Worm (Caenorhabditis elegans) whole organism, L2 larva: ENCODE measurements around the gene rab-6.1.
A peak's percentile ranks its signal among the peaks of the same experiment; 100 is the strongest.

Source experiments
- C34F6.9 ChIP-seq: fragments of 150-350 bp; optimal IDR thresholded peaks from 2 replicates; lab custom pipeline; 2014; ENCODE audit warnings: missing biosample characterization, missing genetic modification characterization
- F13H6.1 ChIP-seq: sonication (generic microtip); optimal IDR thresholded peaks from 2 replicates; lab custom pipeline; 2016; ENCODE audit warnings: missing genetic modification characterization, missing compliant biosample characterization
- R02D3.7 ChIP-seq: fragments of 150-350 bp; optimal IDR thresholded peaks from 2 replicates; lab custom pipeline; 2014; ENCODE audit warnings: missing biosample characterization, missing genetic modification characterization
- Y55F3AM.14 ChIP-seq: fragments of 200-800 bp; sonication (Bioruptor generic); optimal IDR thresholded peaks from 2 replicates; lab custom pipeline; 2018; ENCODE audit warnings: mild to moderate bottlenecking, missing genetic modification characterization, missing compliant biosample characterization
- ZK546.5 ChIP-seq: sonication (generic microtip); optimal IDR thresholded peaks from 2 replicates; lab custom pipeline; 2017; ENCODE audit warnings: missing biosample characterization, missing genetic modification characterization
- alr-1 ChIP-seq: fragments of 150-350 bp; optimal IDR thresholded peaks from 2 replicates; lab custom pipeline; 2014; ENCODE audit warnings: missing biosample characterization, missing genetic modification characterization
- aly-2 ChIP-seq: fragments of 150-350 bp; optimal IDR thresholded peaks from 2 replicates; lab custom pipeline; 2014; ENCODE audit warnings: missing biosample characterization, missing genetic modification characterization
- blmp-1 ChIP-seq: sonication (generic microtip); optimal IDR thresholded peaks from 2 replicates; lab custom pipeline; 2017; ENCODE audit warnings: missing genetic modification characterization, mild to moderate bottlenecking, missing compliant biosample characterization, antibody characterized with exemption, moderate library complexity; ENCODE audit not compliant: insufficient read depth
- crh-2 ChIP-seq: sonication (generic microtip); optimal IDR thresholded peaks from 2 replicates; lab custom pipeline; 2017; ENCODE audit warnings: missing biosample characterization, missing genetic modification characterization
- dmd-4 ChIP-seq: sonication (generic microtip); optimal IDR thresholded peaks from 2 replicates; lab custom pipeline; 2017; ENCODE audit warnings: missing biosample characterization, missing genetic modification characterization
- egl-27 ChIP-seq: sonication (generic microtip); optimal IDR thresholded peaks from 3 replicates; lab custom pipeline; 2017; ENCODE audit warnings: missing biosample characterization, missing genetic modification reagents, missing genetic modification characterization
- elt-1 ChIP-seq: fragments of 150-350 bp; optimal IDR thresholded peaks from 2 replicates; lab custom pipeline; 2014; ENCODE audit warnings: missing biosample characterization, missing genetic modification characterization
- elt-3 ChIP-seq: sonication (generic microtip); optimal IDR thresholded peaks from 2 replicates; lab custom pipeline; 2017; ENCODE audit warnings: missing biosample characterization, missing genetic modification characterization
- gmeb-1 ChIP-seq: fragments of 150-350 bp; optimal IDR thresholded peaks from 2 replicates; lab custom pipeline; 2014; ENCODE audit warnings: missing biosample characterization, missing genetic modification characterization
- lin-11 ChIP-seq: fragments of 150-350 bp; sonication (generic microtip); optimal IDR thresholded peaks from 2 replicates; lab custom pipeline; 2014; ENCODE audit warnings: missing biosample characterization, missing genetic modification characterization, inconsistent platforms, mixed read lengths
- lin-13 ChIP-seq: fragments of 150-350 bp; optimal IDR thresholded peaks from 2 replicates; lab custom pipeline; 2014; ENCODE audit warnings: missing biosample characterization, missing genetic modification reagents, missing genetic modification characterization
- lin-39 ChIP-seq: fragments of 150-350 bp; optimal IDR thresholded peaks from 2 replicates; lab custom pipeline; 2014; ENCODE audit warnings: missing biosample characterization, missing genetic modification reagents, missing genetic modification characterization
- lsy-2 ChIP-seq, 2 experiments: fragments of 150-350 bp in 1 of 2; sonication (generic microtip) in 1 of 2; optimal IDR thresholded peaks; 2 replicates each; lab custom pipeline; 2014 to 2017; ENCODE audit warnings: missing biosample characterization in 2 of 2, missing genetic modification characterization in 2 of 2
- mab-5 ChIP-seq: fragments of 150-350 bp; optimal IDR thresholded peaks from 2 replicates; lab custom pipeline; 2014; ENCODE audit warnings: missing biosample characterization, missing genetic modification characterization
- mbf-1 ChIP-seq: sonication (generic microtip); optimal IDR thresholded peaks from 2 replicates; lab custom pipeline; 2017; ENCODE audit warnings: missing biosample characterization, missing genetic modification characterization
- nhr-11 ChIP-seq: fragments of 150-350 bp; optimal IDR thresholded peaks from 2 replicates; lab custom pipeline; 2014; ENCODE audit warnings: missing biosample characterization, missing genetic modification characterization
- nhr-12 ChIP-seq: fragments of 150-350 bp; optimal IDR thresholded peaks from 2 replicates; lab custom pipeline; 2014; ENCODE audit warnings: missing biosample characterization, missing genetic modification characterization
- nhr-129 ChIP-seq: fragments of 150-350 bp; optimal IDR thresholded peaks from 2 replicates; lab custom pipeline; 2014; ENCODE audit warnings: missing biosample characterization, missing genetic modification characterization
- nhr-21 ChIP-seq: fragments of 150-350 bp; optimal IDR thresholded peaks from 2 replicates; lab custom pipeline; 2014; ENCODE audit warnings: missing biosample characterization, missing genetic modification characterization
- nhr-25 ChIP-seq: fragments of 150-350 bp; sonication (generic microtip); optimal IDR thresholded peaks from 3 replicates; lab custom pipeline; 2014; ENCODE audit warnings: missing biosample characterization, missing genetic modification characterization
- nhr-6 ChIP-seq: fragments of 150-350 bp; optimal IDR thresholded peaks from 2 replicates; lab custom pipeline; 2014; ENCODE audit warnings: missing biosample characterization, missing genetic modification characterization
- nhr-77 ChIP-seq: fragments of 150-350 bp; optimal IDR thresholded peaks from 2 replicates; lab custom pipeline; 2014; ENCODE audit warnings: missing biosample characterization, missing genetic modification characterization
- sem-4 ChIP-seq: fragments of 150-350 bp; optimal IDR thresholded peaks from 2 replicates; lab custom pipeline; 2014; ENCODE audit warnings: missing biosample characterization, missing genetic modification reagents, missing genetic modification characterization
- sma-3 ChIP-seq: sonication (generic microtip); optimal IDR thresholded peaks from 2 replicates; lab custom pipeline; 2016; ENCODE audit warnings: missing genetic modification reagents, missing genetic modification characterization, missing compliant biosample characterization
- sma-9 ChIP-seq, 2 experiments: fragments of 150-350 bp in 1 of 2; sonication (generic microtip) in 1 of 2; optimal IDR thresholded peaks; 2 replicates each; lab custom pipeline; 2014 to 2016; ENCODE audit warnings: missing genetic modification characterization in 2 of 2, mild to moderate bottlenecking in 1 of 2, missing biosample characterization in 1 of 2, missing compliant biosample characterization in 1 of 2, missing genetic modification reagents in 1 of 2, moderate library complexity in 1 of 2
- unc-55 ChIP-seq: fragments of 150-350 bp; sonication (generic microtip); optimal IDR thresholded peaks from 3 replicates; lab custom pipeline; 2014; ENCODE audit warnings: missing biosample characterization, missing genetic modification reagents, missing genetic modification characterization
- unc-62 ChIP-seq: fragments of 150-350 bp; optimal IDR thresholded peaks from 2 replicates; lab custom pipeline; 2014; ENCODE audit warnings: missing biosample characterization, missing genetic modification reagents, missing genetic modification characterization
- ztf-1 ChIP-seq: fragments of 200-800 bp; sonication (Bioruptor generic); conservative IDR thresholded peaks from 2 replicates; pipeline ENCODE4 v1.3.6; 2022; ENCODE audit warnings: missing genetic modification characterization, missing compliant biosample characterization
- ztf-11 ChIP-seq: sonication (generic microtip); optimal IDR thresholded peaks from 2 replicates; lab custom pipeline; 2017; ENCODE audit warnings: missing biosample characterization, missing genetic modification characterization
- ztf-4 ChIP-seq: fragments of 150-350 bp; optimal IDR thresholded peaks from 2 replicates; lab custom pipeline; 2014; ENCODE audit warnings: missing biosample characterization, missing genetic modification characterization

Gene rab-6.1

ce11 chrIII:8973163-8973562 is 32.6 kb downstream of the rab-6.1 start:
- TF ChIP-seq unc-55 (GFP tag; lab: Kevin White, UChicago): peak; percentile 12
- no peak for TF ChIP-seq blmp-1
- peak; percentile 10 for TF ChIP-seq C34F6.9 (tag; lab: Kevin White, UChicago)
- TF ChIP-seq, all 48 proteins: peak for 2

ce11 chrIII:8971255-8972020 is 34.3 kb downstream of the rab-6.1 start, which contains the start of the genes eif-3.D and R08D7.4:
Gene eif-3.D (minus strand): TSS chrIII:8971578.
Gene R08D7.4 (plus strand): TSS chrIII:8971892.
- TF ChIP-seq crh-2 (tag; lab: Kevin White, UChicago) (peak; percentile 59), lsy-2 (tag; optimal IDR thresholded peaks at IDR 0.05; lab: Kevin White, UChicago) (peak; percentile 71 to 83), sma-3 (GFP tag; lab: Kevin White, UChicago) (peak; percentile 8), ZK546.5 (tag; lab: Kevin White, UChicago) (no peak), nhr-25 (tag; lab: Kevin White, UChicago) (peak; percentile 44), lin-13 (peak; percentile 23), lin-11 (tag; lab: Kevin White, UChicago) (peak; percentile 13), nhr-129 (tag; lab: Kevin White, UChicago) (peak; percentile 63), ztf-11 (tag; lab: Kevin White, UChicago) (no peak), sma-9 (GFP tag; optimal IDR thresholded peaks at IDR 0.05; lab: Kevin White, UChicago) (peak; percentile 38), sma-9 (tag; optimal IDR thresholded peaks at IDR 0.05; lab: Kevin White, UChicago) (no peak), mbf-1 (tag; lab: Kevin White, UChicago) (no peak), unc-55 (GFP tag; lab: Kevin White, UChicago) (peak; percentile 84), mab-5 (peak; percentile 42), gmeb-1 (tag; lab: Kevin White, UChicago) (peak; percentile 72), C34F6.9 (tag; lab: Kevin White, UChicago) (peak; percentile 87), F13H6.1 (tag; lab: Kevin White, UChicago) (peak; percentile 48), Y55F3AM.14 (no peak)

- TF ChIP-seq egl-27 (tag; lab: Kevin White, UChicago) (no peak), unc-55 (GFP tag; lab: Kevin White, UChicago) (peak; percentile 14)
Observed at ce11 chrIII:8967639-8968038, 38.1 kb downstream of the rab-6.1 start, which contains the start of the genes bud-13 and rpap-2. Gene bud-13 (minus strand): TSS chrIII:8967727. Gene rpap-2 (plus strand): TSS chrIII:8967967.

- TF ChIP-seq R02D3.7 (tag; lab: Kevin White, UChicago) (no peak), nhr-25 (tag; lab: Kevin White, UChicago) (no peak), nhr-21 (no peak), mbf-1 (tag; lab: Kevin White, UChicago) (no peak), Y55F3AM.14 (no peak), blmp-1 (no peak), ztf-11 (tag; lab: Kevin White, UChicago) (no peak), lin-11 (tag; lab: Kevin White, UChicago) (no peak), nhr-6 (tag; lab: Kevin White, UChicago) (no peak), unc-62 (GFP tag; lab: Kevin White, UChicago) (no peak), C34F6.9 (tag; lab: Kevin White, UChicago) (no peak), alr-1 (tag; lab: Kevin White, UChicago) (no peak), nhr-77 (no peak), nhr-12 (tag; lab: Kevin White, UChicago) (no peak), dmd-4 (tag; lab: Kevin White, UChicago) (no peak), aly-2 (tag; lab: Kevin White, UChicago) (no peak)
Observed at ce11 chrIII:8964684-8965283, 41.0 kb downstream of the rab-6.1 start.

DNA sequence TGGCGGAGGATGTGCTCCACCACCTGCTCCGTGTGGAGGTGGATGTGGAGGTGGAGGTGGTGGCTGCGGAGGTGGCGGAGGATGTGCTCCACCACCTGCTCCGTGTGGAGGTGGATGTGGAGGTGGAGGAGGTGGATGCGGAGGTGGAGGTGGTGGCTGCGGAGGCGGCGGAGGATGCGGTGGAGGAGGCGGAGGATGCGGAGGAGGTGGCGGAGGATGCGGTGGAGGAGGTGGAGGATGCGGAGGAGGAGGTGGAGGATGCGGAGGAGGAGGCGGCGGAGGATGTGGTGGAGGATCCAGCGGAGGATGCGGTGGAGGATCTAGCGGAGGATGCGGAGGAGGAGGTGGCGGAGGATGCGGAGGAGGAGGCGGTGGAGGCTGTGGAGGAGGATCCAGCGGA is 43.3 kb downstream of the rab-6.1 start:
- no peak for TF ChIP-seq F13H6.1 (tag; lab: Kevin White, UChicago)
- TF ChIP-seq ztf-1 (GFP tag; lab: Robert Waterston, UW): no peak
- no peak for TF ChIP-seq C34F6.9 (tag; lab: Kevin White, UChicago)
- TF ChIP-seq lin-39: no peak
- TF ChIP-seq unc-55 (GFP tag; lab: Kevin White, UChicago): no peak
- TF ChIP-seq sma-3 (GFP tag; lab: Kevin White, UChicago): no peak
- TF ChIP-seq mab-5: no peak
- no peak for TF ChIP-seq nhr-11 (tag; lab: Kevin White, UChicago)
- no peak for TF ChIP-seq ZK546.5 (tag; lab: Kevin White, UChicago)
- no peak for TF ChIP-seq nhr-21
- no peak for TF ChIP-seq sem-4 (tag; lab: Kevin White, UChicago)
- TF ChIP-seq elt-3 (tag; lab: Kevin White, UChicago): no peak
- no peak for TF ChIP-seq egl-27 (tag; lab: Kevin White, UChicago)
- TF ChIP-seq ztf-4 (tag; lab: Kevin White, UChicago): no peak
- TF ChIP-seq sma-9 (GFP tag; optimal IDR thresholded peaks at IDR 0.05; lab: Kevin White, UChicago): no peak
- no peak for TF ChIP-seq sma-9 (tag; optimal IDR thresholded peaks at IDR 0.05; lab: Kevin White, UChicago)
- no peak for TF ChIP-seq elt-1 (tag; lab: Kevin White, UChicago)
